Fruit fly (Drosophila melanogaster) whole organism, pupa: ENCODE results near the gene CG43740.

Source experiments
- CG10348 ChIP-seq: fragments of 200-800 bp; sonication (Bioruptor generic); IDR thresholded peaks from 2 replicates; pipeline ENCODE4 v1.3.6; 2022; ENCODE audit warnings: missing biosample characterization, missing genetic modification characterization
- CG14655 ChIP-seq: fragments of 200-800 bp; sonication (Bioruptor generic); optimal IDR thresholded peaks from 3 replicates; lab custom pipeline; 2017; ENCODE audit warnings: mild to moderate bottlenecking, missing biosample characterization, missing genetic modification reagents, missing genetic modification characterization
- CG17806 ChIP-seq: fragments of 200-800 bp; sonication (Bioruptor generic); optimal IDR thresholded peaks from 2 replicates; lab custom pipeline; 2018; ENCODE audit warnings: missing biosample characterization, mild to moderate bottlenecking, missing genetic modification characterization, moderate library complexity
- CG8159 ChIP-seq: fragments of 200-800 bp; sonication (Bioruptor generic); optimal IDR thresholded peaks from 3 replicates; lab custom pipeline; 2018; ENCODE audit warnings: missing biosample characterization, mild to moderate bottlenecking, missing genetic modification characterization, moderate library complexity
- CG9948 ChIP-seq: fragments of 200-800 bp; sonication (Bioruptor generic); optimal IDR thresholded peaks from 2 replicates; lab custom pipeline; 2018; ENCODE audit warnings: missing biosample characterization, mild to moderate bottlenecking, missing genetic modification characterization, moderate library complexity
- EcR ChIP-seq: fragments of 200-800 bp; sonication (Bioruptor generic); optimal IDR thresholded peaks from 3 replicates; lab custom pipeline; 2019; ENCODE audit warnings: missing biosample characterization, missing genetic modification characterization, mild to moderate bottlenecking, moderate library complexity, missing genetic modification reagents
- Ets98B ChIP-seq: fragments of 200-800 bp; sonication (Bioruptor generic); IDR thresholded peaks from 2 replicates; pipeline ENCODE4 v1.3.6; 2022; ENCODE audit warnings: missing biosample characterization, missing genetic modification characterization
- fd96Ca ChIP-seq: fragments of 200-800 bp; sonication (Bioruptor generic); IDR thresholded peaks from 3 replicates; pipeline ENCODE4 v1.3.6; 2022; ENCODE audit warnings: missing biosample characterization, missing genetic modification characterization

dm6 chrX:10367801-10368203 lies 34.4 kb downstream of the CG43740 start, which contains the start of gene CG17841:
- no peak for TF ChIP-seq CG8159 (tag; lab: Kevin White, UChicago)
- no peak for TF ChIP-seq CG9948 (tag; lab: Kevin White, UChicago)
- TF ChIP-seq CG10348 (GFP tag; lab: Robert Waterston, UW) = no peak
- no peak for TF ChIP-seq EcR
- no peak for TF ChIP-seq Ets98B (GFP tag; lab: Robert Waterston, UW)
- TF ChIP-seq CG14655 (GFP tag; lab: Kevin White, UChicago) = no peak
- no peak for TF ChIP-seq fd96Ca
- no peak for TF ChIP-seq CG17806 (tag; lab: Kevin White, UChicago)
